Fruit fly (Drosophila melanogaster): ENCODE measurements around the gene CG9686.

CG9686 gene

DNA sequence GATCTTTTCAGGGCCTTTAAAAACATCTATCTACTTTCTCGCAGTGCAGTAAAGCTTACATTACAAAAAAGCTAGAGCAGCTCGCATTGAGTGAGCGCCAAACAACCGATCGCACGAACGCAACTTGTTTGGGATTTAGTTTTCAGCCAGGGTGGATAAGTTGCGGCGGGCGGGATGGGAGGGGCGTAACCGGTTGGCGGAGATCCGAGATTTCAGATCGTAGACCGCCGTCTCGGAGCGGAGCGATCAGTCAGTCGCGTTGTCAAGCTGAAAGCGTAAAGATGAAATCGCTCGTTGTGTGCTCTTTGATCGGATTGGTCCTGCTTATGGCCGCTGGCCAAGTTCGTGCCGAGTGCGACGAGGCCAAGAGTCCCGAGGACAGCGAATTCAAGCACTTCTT is 4.6 kb downstream of the CG9686 start, which contains the start of gene CG9691 (continued):
- TF ChIP-seq dmrt99B (tag; optimal IDR thresholded peaks at IDR 0.05) (peak; percentile 3), CG12769 (tag; optimal IDR thresholded peaks at IDR 0.05) (peak; percentile 28), so (GFP tag; IDR thresholded peaks at IDR 0.05) (0 out of 3 replicates have a peak, but pooled peaks have one; percentile 15), CG9932 (GFP tag; IDR thresholded peaks at IDR 0.05) (peak; percentile 12; the same call in 1 of the 2 replicates), CG17186 (GFP tag; optimal IDR thresholded peaks at IDR 0.05) (no peak), Bgb (GFP tag; IDR thresholded peaks at IDR 0.05; ENCODE audit: partially characterized antibody) (peak; percentile 40; the same call in 1 of the 2 replicates), lab (GFP tag; optimal IDR thresholded peaks at IDR 0.05) (peak; percentile 1), nom (GFP tag; optimal IDR thresholded peaks at IDR 0.05) (peak; percentile 62), Drgx (GFP tag; IDR thresholded peaks at IDR 0.05) (peak; percentile 40; the same call in 1 of the 2 replicates), Tbp (GFP tag; optimal IDR thresholded peaks at IDR 0.05) (no peak), CG2678 (tag; optimal IDR thresholded peaks at IDR 0.05) (peak; percentile 26), vvl (GFP tag; IDR thresholded peaks at IDR 0.05) (0 out of 2 replicates have a peak, but pooled peaks have one; percentile 10), dimm (GFP tag; IDR thresholded peaks at IDR 0.05) (no peak), crol (GFP tag; IDR thresholded peaks at IDR 0.05) (peak; percentile 78), chinmo (GFP tag; IDR thresholded peaks at IDR 0.05; ENCODE audit: partially characterized antibody) (0 out of 4 replicates have a peak, but pooled peaks have one; percentile 40), Jarid2 (GFP tag; optimal IDR thresholded peaks at IDR 0.05) (peak; percentile 63)

DNA sequence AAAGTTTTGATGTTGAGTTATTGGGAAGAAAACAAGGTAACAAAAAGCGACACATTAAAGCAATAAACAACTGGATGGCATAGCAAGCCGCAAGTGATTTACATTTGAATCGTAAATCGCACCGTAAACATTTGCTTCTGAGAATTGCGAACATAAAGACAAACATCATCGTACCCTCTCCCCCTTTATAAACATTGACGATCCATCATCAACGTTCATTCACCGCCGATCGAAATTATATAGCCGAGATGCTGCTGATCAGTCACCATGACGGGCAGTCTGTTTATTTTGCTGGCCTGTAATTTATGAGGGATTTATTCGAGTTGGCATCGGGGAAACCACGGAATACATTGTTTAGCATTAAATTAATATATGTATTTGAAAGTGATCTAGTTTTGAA is 5.7 kb downstream of the CG9686 start:
- no peak for TF ChIP-seq hb (GFP tag; IDR thresholded peaks at IDR 0.05; ENCODE audit: partially characterized antibody)
- TF ChIP-seq HLH54F (GFP tag; optimal IDR thresholded peaks at IDR 0.05), result no peak
- TF ChIP-seq CG13894 (tag; optimal IDR thresholded peaks at IDR 0.05), result peak; percentile 79
- no peak for TF ChIP-seq CG10209 (GFP tag; optimal IDR thresholded peaks at IDR 0.05)
- no peak for TF ChIP-seq ac (GFP tag; optimal IDR thresholded peaks at IDR 0.05)
- no peak for TF ChIP-seq Lpt (GFP tag; optimal IDR thresholded peaks at IDR 0.05)
- TF ChIP-seq ap (GFP tag; IDR thresholded peaks at IDR 0.05), result no peak
- no peak for TF ChIP-seq CG8478 (optimal IDR thresholded peaks at IDR 0.05)
- TF ChIP-seq Meics (GFP tag; optimal IDR thresholded peaks at IDR 0.05), result no peak
- no peak for TF ChIP-seq CG3847 (GFP tag; IDR thresholded peaks at IDR 0.05)
- no peak for TF ChIP-seq ATbp (GFP tag; optimal IDR thresholded peaks at IDR 0.05)
- no peak for TF ChIP-seq CG10959 (GFP tag; IDR thresholded peaks at IDR 0.05)
- no peak for TF ChIP-seq CG12236 (GFP tag; optimal IDR thresholded peaks at IDR 0.05)
- no peak for TF ChIP-seq Sry-δ (GFP tag; optimal IDR thresholded peaks at IDR 0.05)
- no peak for TF ChIP-seq CG7357 (GFP tag; IDR thresholded peaks at IDR 0.05)
- no peak for TF ChIP-seq en (GFP tag; optimal IDR thresholded peaks at IDR 0.05)
- TF ChIP-seq CG11723 (GFP tag; optimal IDR thresholded peaks at IDR 0.05), result no peak
- no peak for TF ChIP-seq MTF-1 (GFP tag; optimal IDR thresholded peaks at IDR 0.05; ENCODE audit: borderline replicate concordance)
- no peak for TF ChIP-seq Vsx1 (GFP tag; optimal IDR thresholded peaks at IDR 0.05)
- no peak for TF ChIP-seq twi (tag; optimal IDR thresholded peaks at IDR 0.05)
- TF ChIP-seq CG14014 (GFP tag; IDR thresholded peaks at IDR 0.05), result peak; percentile 22; the same call in 1 of the 2 replicates
- TF ChIP-seq phol (tag; optimal IDR thresholded peaks at IDR 0.05), result no peak
- no peak for TF ChIP-seq CG18619 (GFP tag; optimal IDR thresholded peaks at IDR 0.05)
- TF ChIP-seq CG10431 (GFP tag; optimal IDR thresholded peaks at IDR 0.05), result no peak
- TF ChIP-seq Ssrp (tag; optimal IDR thresholded peaks at IDR 0.05), result no peak
- TF ChIP-seq CG2889 (GFP tag; IDR thresholded peaks at IDR 0.05), result no peak
- no peak for TF ChIP-seq exex (tag; optimal IDR thresholded peaks at IDR 0.05)
- no peak for TF ChIP-seq CG12744 (GFP tag; optimal IDR thresholded peaks at IDR 0.05)
- TF ChIP-seq stc (GFP tag; IDR thresholded peaks at IDR 0.05), result no peak
- peak; percentile 3 for TF ChIP-seq CG2678 (tag; optimal IDR thresholded peaks at IDR 0.05)
- no peak for TF ChIP-seq hth (optimal IDR thresholded peaks at IDR 0.05)
- peak; percentile 44 for TF ChIP-seq CG12769 (tag; optimal IDR thresholded peaks at IDR 0.05)
- TF ChIP-seq CG10543 (GFP tag; optimal IDR thresholded peaks at IDR 0.05), result peak; percentile 5
- TF ChIP-seq CG16815 (GFP tag; optimal IDR thresholded peaks at IDR 0.05), result no peak
- no peak for TF ChIP-seq pb (GFP tag; optimal IDR thresholded peaks at IDR 0.05)
- TF ChIP-seq HLHmδ (GFP tag; optimal IDR thresholded peaks at IDR 0.05), result no peak

Data from whole organism, embryonic.